Worm (Caenorhabditis elegans): Measurements from ENCODE around the gene emc-5.

DNA sequence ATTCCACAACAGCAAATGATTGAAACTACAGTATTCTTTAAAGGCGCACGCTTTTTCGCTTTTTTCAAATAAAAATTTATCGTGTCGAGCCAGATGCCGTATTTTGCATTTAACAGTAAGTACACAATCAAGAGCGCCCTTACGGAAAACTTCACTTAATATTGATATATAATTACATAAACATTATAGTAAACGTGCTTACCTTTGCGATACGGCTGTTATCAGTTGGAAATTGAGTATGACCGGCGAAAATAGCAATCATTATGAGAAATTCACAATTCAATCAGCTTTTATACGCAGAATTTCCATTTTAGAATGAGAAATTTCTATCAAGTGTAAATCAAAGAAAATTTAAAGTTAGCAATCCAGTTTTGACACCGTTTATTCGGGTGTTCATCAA, 3.6 kb downstream of the emc-5 start, which contains the start of gene B0334.20:
- peak; percentile 81 for TF ChIP-seq nhr-28 (tag; optimal IDR thresholded peaks at IDR 0.05)
- no peak for TF ChIP-seq jun-1 (tag; optimal IDR thresholded peaks at IDR 0.05)
- TF ChIP-seq aha-1 (tag), result no peak
- no peak for TF ChIP-seq ZK546.5 (tag; optimal IDR thresholded peaks at IDR 0.05)
- TF ChIP-seq T26A8.4 (GFP tag; IDR thresholded peaks at IDR 0.05), result no peak
- no peak for TF ChIP-seq nhr-76 (tag; optimal IDR thresholded peaks at IDR 0.05)
- TF ChIP-seq lin-13 (GFP tag; optimal IDR thresholded peaks at IDR 0.05), result no peak
- TF ChIP-seq lsy-2 (tag; optimal IDR thresholded peaks at IDR 0.05), result no peak
- TF ChIP-seq ceh-28 (tag; optimal IDR thresholded peaks at IDR 0.05), result no peak
- no peak for TF ChIP-seq daf-12 (tag; optimal IDR thresholded peaks at IDR 0.05)
- TF ChIP-seq R02D3.7 (tag; optimal IDR thresholded peaks at IDR 0.05), result no peak
- no peak for TF ChIP-seq cey-2 (tag; optimal IDR thresholded peaks at IDR 0.05; ENCODE audit: borderline replicate concordance, insufficient read depth)
- TF ChIP-seq lin-38 (GFP tag; IDR thresholded peaks at IDR 0.05), result no peak
